Worm (Caenorhabditis elegans) whole organism, midembryonic: Measurements from ENCODE around the gene srr-3.

Experiments used
- flt-1 ChIP-seq: fragments of 200-800 bp; sonication (Bioruptor generic); IDR thresholded peaks from 2 replicates; pipeline ENCODE4 v1.3.6; 2022; ENCODE audit warnings: missing genetic modification characterization, missing compliant biosample characterization
- klf-2 ChIP-seq: fragments of 200-800 bp; sonication (Bioruptor generic); conservative IDR thresholded peaks from 2 replicates; pipeline ENCODE4 v1.3.6; 2022; ENCODE audit warnings: missing genetic modification reagents, missing genetic modification characterization, missing compliant biosample characterization
- ztf-23 ChIP-seq: fragments of 200-800 bp; sonication (Bioruptor generic); IDR thresholded peaks from 2 replicates; pipeline ENCODE4 v1.3.6; 2022; ENCODE audit warnings: missing genetic modification reagents, missing genetic modification characterization, missing compliant biosample characterization

- TF ChIP-seq ztf-23 (no peak), klf-2 (GFP tag; lab: Robert Waterston, UW) (no peak), flt-1 (no peak)
Observed at ce11 chrV:16487474-16487873, 21.1 kb downstream of the srr-3 start, which contains the start of gene Y32B12A.5.
